Fruit fly (Drosophila melanogaster) whole organism, prepupa: Measurements from ENCODE around the gene CG4983.
A peak's percentile ranks its signal among the peaks of the same experiment; 100 is the strongest.

Experiments
- CG10631 ChIP-seq: fragments of 200-800 bp; sonication (Bioruptor generic); optimal IDR thresholded peaks from 2 replicates; lab custom pipeline; 2016; ENCODE audit warnings: missing biosample characterization, missing genetic modification characterization
- CG10669 ChIP-seq: fragments of 200-800 bp; sonication (Bioruptor generic); optimal IDR thresholded peaks from 3 replicates; lab custom pipeline; 2018; ENCODE audit warnings: missing biosample characterization, mild to moderate bottlenecking, missing genetic modification characterization, moderate library complexity
- CG11294 ChIP-seq: fragments of 200-800 bp; sonication (Bioruptor generic); IDR thresholded peaks from 2 replicates; pipeline ENCODE4 v1.3.6; 2022; ENCODE audit warnings: missing biosample characterization, missing genetic modification characterization
- CG11902 ChIP-seq: fragments of 200-800 bp; sonication (Bioruptor generic); optimal IDR thresholded peaks from 3 replicates; lab custom pipeline; 2016; ENCODE audit warnings: missing biosample characterization, missing genetic modification characterization
- CG15336 ChIP-seq: fragments of 200-800 bp; sonication (Bioruptor generic); IDR thresholded peaks from 2 replicates; pipeline ENCODE4 v1.3.6; 2022; ENCODE audit warnings: missing biosample characterization, missing genetic modification characterization
- CG1621 ChIP-seq: fragments of 200-800 bp; sonication (Bioruptor generic); optimal IDR thresholded peaks from 3 replicates; lab custom pipeline; 2018; ENCODE audit warnings: missing biosample characterization, mild to moderate bottlenecking, missing genetic modification characterization
- CG32006 ChIP-seq: fragments of 200-800 bp; sonication (Bioruptor generic); optimal IDR thresholded peaks from 3 replicates; lab custom pipeline; 2017; ENCODE audit warnings: missing biosample characterization, mild to moderate bottlenecking, missing genetic modification characterization
- CG34406 ChIP-seq: fragments of 200-800 bp; sonication (Bioruptor generic); optimal IDR thresholded peaks from 3 replicates; lab custom pipeline; 2016; ENCODE audit warnings: missing biosample characterization, missing genetic modification characterization
- CG4318 ChIP-seq: fragments of 200-800 bp; sonication (Bioruptor generic); optimal IDR thresholded peaks from 3 replicates; lab custom pipeline; 2017; ENCODE audit warnings: missing biosample characterization, mild to moderate bottlenecking, missing genetic modification characterization
- CG6163 ChIP-seq: fragments of 200-800 bp; sonication (Bioruptor generic); IDR thresholded peaks from 3 replicates; pipeline ENCODE4 v1.3.6; 2022; ENCODE audit warnings: missing biosample characterization, missing genetic modification characterization
- CG6276 ChIP-seq: fragments of 200-800 bp; sonication (Bioruptor generic); optimal IDR thresholded peaks from 2 replicates; lab custom pipeline; 2017; ENCODE audit warnings: missing biosample characterization, mild to moderate bottlenecking, missing genetic modification characterization
- CG6808 ChIP-seq: fragments of 200-800 bp; sonication (Bioruptor generic); optimal IDR thresholded peaks from 3 replicates; lab custom pipeline; 2017; ENCODE audit warnings: missing biosample characterization, missing genetic modification characterization, mild to moderate bottlenecking, moderate library complexity, missing genetic modification reagents
- CG6854 ChIP-seq: fragments of 200-800 bp; sonication (Bioruptor generic); optimal IDR thresholded peaks from 2 replicates; lab custom pipeline; 2017; ENCODE audit warnings: missing biosample characterization, mild to moderate bottlenecking, missing genetic modification characterization
- CG7368 ChIP-seq: fragments of 200-800 bp; sonication (Bioruptor generic); optimal IDR thresholded peaks from 3 replicates; lab custom pipeline; 2016; ENCODE audit warnings: missing biosample characterization, missing genetic modification characterization
- CG8632 ChIP-seq: fragments of 200-800 bp; sonication (Bioruptor generic); optimal IDR thresholded peaks from 3 replicates; lab custom pipeline; 2016; ENCODE audit warnings: missing biosample characterization, missing genetic modification characterization
- Eip78C ChIP-seq: fragments of 200-800 bp; sonication (Bioruptor generic); peaks from one replicate; lab custom pipeline; 2016; ENCODE audit warnings: missing biosample characterization, missing genetic modification characterization
- Eip93F ChIP-seq: fragments of 200-800 bp; sonication (Bioruptor generic); optimal IDR thresholded peaks from 2 replicates; lab custom pipeline; 2016; ENCODE audit warnings: missing biosample characterization, mild to moderate bottlenecking, missing genetic modification characterization
- Ets21C ChIP-seq: fragments of 200-800 bp; sonication (Bioruptor generic); optimal IDR thresholded peaks from 3 replicates; lab custom pipeline; 2016; ENCODE audit warnings: missing biosample characterization, missing genetic modification characterization
- Gug ChIP-seq: fragments of 200-800 bp; sonication (Bioruptor generic); IDR thresholded peaks from 2 replicates; pipeline ENCODE4 v1.3.6; 2022; ENCODE audit warnings: missing biosample characterization, missing genetic modification characterization
- Hr38 ChIP-seq: sonication (Bioruptor generic); optimal IDR thresholded peaks from 2 replicates; lab custom pipeline; 2016; ENCODE audit warnings: missing biosample characterization, missing genetic modification characterization
- OdsH ChIP-seq: fragments of 200-800 bp; sonication (Bioruptor generic); optimal IDR thresholded peaks from 3 replicates; lab custom pipeline; 2016; ENCODE audit warnings: missing biosample characterization, missing genetic modification characterization
- Smox ChIP-seq: fragments of 200-800 bp; sonication (Bioruptor generic); optimal IDR thresholded peaks from 3 replicates; lab custom pipeline; 2016; ENCODE audit warnings: missing biosample characterization, missing genetic modification characterization
- Sox15 ChIP-seq: fragments of 200-800 bp; sonication (Bioruptor generic); optimal IDR thresholded peaks from 3 replicates; lab custom pipeline; 2016; ENCODE audit warnings: missing biosample characterization, missing genetic modification characterization
- acj6 ChIP-seq: fragments of 200-800 bp; sonication (Bioruptor generic); optimal IDR thresholded peaks from 3 replicates; lab custom pipeline; 2016; ENCODE audit warnings: missing biosample characterization, missing genetic modification characterization
- cyc ChIP-seq: fragments of 200-800 bp; sonication (Bioruptor generic); optimal IDR thresholded peaks from 3 replicates; lab custom pipeline; 2016; ENCODE audit warnings: missing biosample characterization, missing genetic modification characterization
- dac ChIP-seq: fragments of 200-800 bp; sonication (Bioruptor generic); optimal IDR thresholded peaks from 2 replicates; lab custom pipeline; 2017; ENCODE audit warnings: missing biosample characterization, mild to moderate bottlenecking, missing genetic modification characterization
- dsx ChIP-seq: fragments of 200-800 bp; optimal IDR thresholded peaks from 3 replicates; lab custom pipeline; 2019; ENCODE audit warnings: missing biosample characterization, mild to moderate bottlenecking, missing genetic modification characterization, moderate library complexity; ENCODE audit not compliant: poor library complexity, severe bottlenecking
- esn ChIP-seq: fragments of 200-800 bp; sonication (Bioruptor generic); optimal IDR thresholded peaks from 2 replicates; lab custom pipeline; 2016; ENCODE audit warnings: missing biosample characterization, mild to moderate bottlenecking, missing genetic modification characterization, moderate library complexity
- fkh ChIP-seq: fragments of 200-800 bp; sonication (Bioruptor generic); optimal IDR thresholded peaks from 3 replicates; lab custom pipeline; 2017; ENCODE audit warnings: missing biosample characterization, mild to moderate bottlenecking, missing genetic modification characterization, moderate library complexity
- net ChIP-seq: fragments of 200-800 bp; sonication (Bioruptor generic); optimal IDR thresholded peaks from 3 replicates; lab custom pipeline; 2016; ENCODE audit warnings: missing biosample characterization, missing genetic modification characterization
- pdm3 ChIP-seq: fragments of 200-800 bp; sonication (Bioruptor generic); optimal IDR thresholded peaks from 3 replicates; lab custom pipeline; 2016; ENCODE audit warnings: missing biosample characterization, missing genetic modification characterization
- spab ChIP-seq: fragments of 200-800 bp; sonication (Bioruptor generic); optimal IDR thresholded peaks from 2 replicates; lab custom pipeline; 2017; ENCODE audit warnings: missing biosample characterization, mild to moderate bottlenecking, missing genetic modification characterization, missing genetic modification reagents
- ss ChIP-seq, 2 experiments: fragments of 200-800 bp; sonication (Bioruptor generic); optimal IDR thresholded peaks; 2 replicates in 1 of 2; 3 replicates in 1 of 2; lab custom pipeline; 2017 to 2018; ENCODE audit warnings: mild to moderate bottlenecking in 2 of 2, missing biosample characterization in 2 of 2, missing genetic modification characterization in 2 of 2, moderate library complexity in 1 of 2
- topi ChIP-seq: fragments of 200-800 bp; sonication (Bioruptor generic); optimal IDR thresholded peaks from 3 replicates; lab custom pipeline; 2016; ENCODE audit warnings: missing biosample characterization, missing genetic modification characterization

CG4983 gene

DNA sequence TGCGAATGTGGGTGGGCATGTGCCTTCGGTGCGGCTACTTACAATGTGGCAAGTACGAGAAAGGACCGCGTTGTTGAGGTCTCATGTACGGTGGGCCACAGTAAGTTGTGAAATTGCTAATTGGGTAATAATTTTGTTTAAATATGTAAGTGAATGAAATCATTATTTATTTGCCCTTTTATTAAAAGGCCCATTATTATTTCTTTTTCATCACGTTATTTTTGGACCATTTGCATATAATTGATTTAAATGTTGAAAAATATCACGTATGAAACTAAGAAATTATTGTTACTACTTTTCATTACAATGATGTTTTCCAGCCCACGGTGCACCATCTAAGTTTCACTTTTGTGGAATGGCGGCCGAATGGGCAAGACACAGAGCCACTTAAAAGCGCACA lies 24.0 kb upstream of the CG4983 start:
- TF ChIP-seq OdsH (GFP tag; lab: Kevin White, UChicago) (no peak), Eip78C (GFP tag; lab: Kevin White, UChicago) (peak; percentile 62), CG32006 (GFP tag; lab: Kevin White, UChicago) (peak; percentile 11)
- TF ChIP-seq, all 60 proteins: peak for 2

dm6 chr2L:11648739-11649138 lies 3.5 kb upstream of the CG4983 start, which contains the start of gene CG6614:
Gene CG6614, minus strand, starts transcription at chr2L:11648839.
- no peak for TF ChIP-seq net (GFP tag; lab: Kevin White, UChicago)
- TF ChIP-seq Hr38 (GFP tag; lab: Kevin White, UChicago) = no peak
- no peak for TF ChIP-seq CG6808 (GFP tag; lab: Kevin White, UChicago)
- TF ChIP-seq CG6163 = no peak
- TF ChIP-seq esn (GFP tag; lab: Kevin White, UChicago) = no peak
- no peak for TF ChIP-seq CG15336
- no peak for TF ChIP-seq spab (GFP tag; lab: Kevin White, UChicago)
- TF ChIP-seq fkh (GFP tag; lab: Kevin White, UChicago) = no peak
- no peak for TF ChIP-seq CG34406 (GFP tag; lab: Kevin White, UChicago)
- no peak for TF ChIP-seq Smox (GFP tag; lab: Kevin White, UChicago)
- no peak for TF ChIP-seq Eip93F (GFP tag; lab: Kevin White, UChicago)
- TF ChIP-seq OdsH (GFP tag; lab: Kevin White, UChicago) = no peak
- TF ChIP-seq CG11902 = no peak
- no peak for TF ChIP-seq CG10669 (GFP tag; lab: Kevin White, UChicago)
- no peak for TF ChIP-seq CG10631 (GFP tag; lab: Kevin White, UChicago)
- no peak for TF ChIP-seq CG11294 (GFP tag; lab: Robert Waterston, UW)
- TF ChIP-seq Gug (GFP tag; lab: Robert Waterston, UW) = no peak

DNA sequence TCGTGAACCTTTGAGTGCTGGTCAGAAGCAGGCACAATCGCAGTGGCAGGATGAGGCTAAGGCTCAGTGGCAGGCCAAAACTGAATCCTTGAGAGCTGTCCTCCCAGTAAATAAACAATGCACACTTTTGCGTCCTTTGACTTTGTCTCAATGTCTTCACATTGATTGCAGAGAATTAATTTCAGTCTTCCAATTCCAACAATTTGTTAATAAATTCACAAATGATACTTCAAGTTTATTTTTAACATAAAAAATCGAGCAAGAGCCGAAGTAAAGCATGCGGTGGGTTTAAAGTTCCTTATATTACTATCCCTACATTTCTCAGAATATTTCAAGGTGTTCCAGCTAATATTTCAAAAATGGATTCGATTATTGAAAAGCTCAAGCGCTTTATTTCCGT lies 4.9 kb downstream of the CG4983 start, which contains the start of gene CG43167:
TSS of gene CG43167 (plus strand) at position 301 of the 400 bp plus-strand sequence.
- TF ChIP-seq dsx (GFP tag; lab: Kevin White, UChicago) (no peak), CG32006 (GFP tag; lab: Kevin White, UChicago) (no peak), CG1621 (no peak), Smox (GFP tag; lab: Kevin White, UChicago) (no peak), pdm3 (no peak), CG7368 (GFP tag; lab: Kevin White, UChicago) (no peak), topi (GFP tag; lab: Kevin White, UChicago) (no peak), acj6 (GFP tag; lab: Kevin White, UChicago) (no peak), net (GFP tag; lab: Kevin White, UChicago) (no peak), CG4318 (no peak), CG6276 (GFP tag; lab: Kevin White, UChicago) (no peak), Sox15 (GFP tag; lab: Kevin White, UChicago) (no peak), ss (GFP tag; optimal IDR thresholded peaks at IDR 0.05; lab: Kevin White, UChicago) (no peak)

DNA sequence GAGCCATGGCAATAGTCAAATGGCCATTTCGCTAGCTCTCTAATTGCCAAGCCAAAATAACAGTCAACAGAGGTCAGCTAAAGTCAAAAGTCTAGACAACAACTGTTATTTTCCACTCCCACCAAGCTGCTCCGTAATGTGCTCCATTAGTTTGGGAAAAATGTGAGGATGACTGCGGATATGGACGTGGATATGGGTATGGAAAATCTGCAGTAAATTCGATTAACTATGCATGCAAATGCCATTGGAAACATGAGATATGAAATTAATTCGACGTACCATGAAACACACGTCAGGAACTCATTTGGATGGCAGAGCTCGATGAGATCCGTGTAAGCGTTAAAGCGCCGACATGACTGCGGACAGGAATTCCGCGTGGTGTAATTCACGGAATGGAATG lies 10.7 kb downstream of the CG4983 start, which contains the start of gene CG44477:
TSS of gene CG44477 (plus strand) at position 301 of the 400 bp plus-strand sequence.
- no peak for TF ChIP-seq Ets21C (GFP tag; lab: Kevin White, UChicago)
- TF ChIP-seq cyc (GFP tag; lab: Kevin White, UChicago) = no peak
- no peak for TF ChIP-seq Smox (GFP tag; lab: Kevin White, UChicago)
- TF ChIP-seq CG6163 = no peak
- TF ChIP-seq dac (GFP tag; lab: Kevin White, UChicago) = no peak
- TF ChIP-seq CG6854 (GFP tag; lab: Kevin White, UChicago) = no peak
- no peak for TF ChIP-seq esn (GFP tag; lab: Kevin White, UChicago)
- TF ChIP-seq CG6808 (GFP tag; lab: Kevin White, UChicago) = no peak
- TF ChIP-seq dsx (GFP tag; lab: Kevin White, UChicago) = no peak
- TF ChIP-seq CG8632 (GFP tag; lab: Kevin White, UChicago) = no peak
- TF ChIP-seq, all 60 proteins: peak for 0
